Worm (Caenorhabditis elegans) whole organism, mixed stage, embryonic: Measurements from ENCODE around the gene cdc-25.4.

Source experiments
- M03D4.4 ChIP-seq: sonication (generic microtip); optimal IDR thresholded peaks from 2 replicates; lab custom pipeline; 2017; ENCODE audit warnings: mild to moderate bottlenecking, missing genetic modification characterization, missing compliant biosample characterization
- bed-3 ChIP-seq: fragments of 200-800 bp; sonication (Bioruptor generic); optimal IDR thresholded peaks from 3 replicates; lab custom pipeline; 2018; ENCODE audit warnings: mild to moderate bottlenecking, missing genetic modification characterization, moderate library complexity, missing compliant biosample characterization
- blmp-1 ChIP-seq: fragments of 150-350 bp; optimal IDR thresholded peaks from 2 replicates; lab custom pipeline; 2014; ENCODE audit warnings: missing biosample characterization, missing genetic modification characterization
- ceh-39 ChIP-seq: fragments of 150-350 bp; optimal IDR thresholded peaks from 2 replicates; lab custom pipeline; 2014; ENCODE audit warnings: missing biosample characterization, missing genetic modification characterization
- ceh-43 ChIP-seq: fragments of 200-800 bp; sonication (Bioruptor generic); optimal IDR thresholded peaks from 2 replicates; lab custom pipeline; 2018; ENCODE audit warnings: mild to moderate bottlenecking, missing genetic modification characterization, moderate library complexity, missing compliant biosample characterization
- ceh-83 ChIP-seq: fragments of 200-800 bp; sonication (Bioruptor generic); optimal IDR thresholded peaks from 2 replicates; lab custom pipeline; 2018; ENCODE audit warnings: mild to moderate bottlenecking, missing genetic modification characterization, missing compliant biosample characterization
- cnd-1 ChIP-seq: fragments of 200-800 bp; sonication (Bioruptor generic); optimal IDR thresholded peaks from 2 replicates; lab custom pipeline; 2018; ENCODE audit warnings: mild to moderate bottlenecking, missing genetic modification characterization, missing compliant biosample characterization
- drap-1 ChIP-seq: fragments of 200-800 bp; sonication (Bioruptor generic); optimal IDR thresholded peaks from 3 replicates; lab custom pipeline; 2018; ENCODE audit warnings: mild to moderate bottlenecking, missing genetic modification characterization, missing compliant biosample characterization
- elt-1 ChIP-seq: sonication (generic microtip); optimal IDR thresholded peaks from 2 replicates; lab custom pipeline; 2017; ENCODE audit warnings: missing genetic modification characterization, mild to moderate bottlenecking, missing compliant biosample characterization, antibody characterized with exemption, moderate library complexity, borderline replicate concordance; ENCODE audit not compliant: insufficient read depth
- elt-3 ChIP-seq: fragments of 150-350 bp; optimal IDR thresholded peaks from 2 replicates; lab custom pipeline; 2014; ENCODE audit warnings: missing biosample characterization, missing genetic modification characterization
- flh-1 ChIP-seq: fragments of 200-800 bp; sonication (Bioruptor generic); optimal IDR thresholded peaks from 2 replicates; lab custom pipeline; 2018; ENCODE audit warnings: mild to moderate bottlenecking, missing genetic modification characterization, moderate library complexity, missing compliant biosample characterization
- ham-2 ChIP-seq: fragments of 200-800 bp; sonication (Bioruptor generic); optimal IDR thresholded peaks from 2 replicates; lab custom pipeline; 2018; ENCODE audit warnings: mild to moderate bottlenecking, missing genetic modification characterization, missing compliant biosample characterization
- hlh-1 ChIP-seq: fragments of 150-350 bp; optimal IDR thresholded peaks from 2 replicates; lab custom pipeline; 2014; ENCODE audit warnings: missing biosample characterization, missing genetic modification reagents, missing genetic modification characterization
- lin-13 ChIP-seq: fragments of 150-350 bp; optimal IDR thresholded peaks from 2 replicates; lab custom pipeline; 2014; ENCODE audit warnings: missing biosample characterization, missing genetic modification characterization
- lin-32 ChIP-seq: fragments of 200-800 bp; sonication (Bioruptor generic); optimal IDR thresholded peaks from 2 replicates; lab custom pipeline; 2018; ENCODE audit warnings: mild to moderate bottlenecking, missing genetic modification characterization, missing compliant biosample characterization
- lsy-2 ChIP-seq: fragments of 150-350 bp; optimal IDR thresholded peaks from 2 replicates; lab custom pipeline; 2014; ENCODE audit warnings: missing biosample characterization, missing genetic modification characterization
- mab-5 ChIP-seq: fragments of 150-350 bp; optimal IDR thresholded peaks from 2 replicates; lab custom pipeline; 2014; ENCODE audit warnings: missing biosample characterization, missing genetic modification characterization
- mep-1 ChIP-seq: fragments of 150-350 bp; optimal IDR thresholded peaks from 2 replicates; lab custom pipeline; 2017; ENCODE audit warnings: missing biosample characterization, missing genetic modification reagents, missing genetic modification characterization, inconsistent platforms
- mls-2 ChIP-seq: sonication (generic microtip); optimal IDR thresholded peaks from 2 replicates; lab custom pipeline; 2016; ENCODE audit warnings: mild to moderate bottlenecking, missing genetic modification characterization, moderate library complexity, missing compliant biosample characterization
- nhr-2 ChIP-seq: fragments of 150-350 bp; optimal IDR thresholded peaks from 2 replicates; lab custom pipeline; 2014; ENCODE audit warnings: missing biosample characterization, missing genetic modification characterization
- nhr-237 ChIP-seq: fragments of 150-350 bp; optimal IDR thresholded peaks from 2 replicates; lab custom pipeline; 2014; ENCODE audit warnings: missing biosample characterization, missing genetic modification characterization
- nhr-28 ChIP-seq: fragments of 150-350 bp; optimal IDR thresholded peaks from 2 replicates; lab custom pipeline; 2014; ENCODE audit warnings: missing biosample characterization, missing genetic modification characterization
- nhr-76 ChIP-seq: sonication (generic microtip); optimal IDR thresholded peaks from 2 replicates; lab custom pipeline; 2017; ENCODE audit warnings: missing biosample characterization, missing genetic modification characterization
- pha-4 ChIP-seq: fragments of 150-350 bp; optimal IDR thresholded peaks from 2 replicates; lab custom pipeline; 2018; ENCODE audit warnings: missing biosample characterization, missing genetic modification reagents, missing genetic modification characterization
- sem-2 ChIP-seq: fragments of 200-800 bp; sonication (Bioruptor generic); optimal IDR thresholded peaks from 2 replicates; lab custom pipeline; 2018; ENCODE audit warnings: mild to moderate bottlenecking, missing genetic modification characterization, missing compliant biosample characterization
- snpc-4 ChIP-seq: fragments of 150-350 bp; optimal IDR thresholded peaks from 2 replicates; lab custom pipeline; 2014; ENCODE audit warnings: missing biosample characterization, missing genetic modification characterization
- sptf-1 ChIP-seq: sonication (generic microtip); optimal IDR thresholded peaks from 2 replicates; lab custom pipeline; 2017; ENCODE audit warnings: mild to moderate bottlenecking, missing genetic modification characterization, moderate library complexity, missing compliant biosample characterization
- tbx-8 ChIP-seq: fragments of 200-800 bp; sonication (Bioruptor generic); optimal IDR thresholded peaks from 2 replicates; lab custom pipeline; 2018; ENCODE audit warnings: mild to moderate bottlenecking, missing genetic modification characterization, moderate library complexity, missing compliant biosample characterization
- unc-120 ChIP-seq: sonication (generic microtip); optimal IDR thresholded peaks from 2 replicates; lab custom pipeline; 2017; ENCODE audit warnings: missing genetic modification characterization, missing compliant biosample characterization; ENCODE audit not compliant: poor library complexity, severe bottlenecking
- unc-39 ChIP-seq: fragments of 150-350 bp; optimal IDR thresholded peaks from 2 replicates; lab custom pipeline; 2014; ENCODE audit warnings: missing biosample characterization, missing genetic modification characterization
- zip-8 ChIP-seq: fragments of 150-350 bp; optimal IDR thresholded peaks from 2 replicates; lab custom pipeline; 2014; ENCODE audit warnings: missing biosample characterization, missing genetic modification characterization
- ztf-11 ChIP-seq: fragments of 150-350 bp; optimal IDR thresholded peaks from 2 replicates; lab custom pipeline; 2014; ENCODE audit warnings: missing biosample characterization, missing genetic modification characterization

The cdc-25.4 gene

DNA sequence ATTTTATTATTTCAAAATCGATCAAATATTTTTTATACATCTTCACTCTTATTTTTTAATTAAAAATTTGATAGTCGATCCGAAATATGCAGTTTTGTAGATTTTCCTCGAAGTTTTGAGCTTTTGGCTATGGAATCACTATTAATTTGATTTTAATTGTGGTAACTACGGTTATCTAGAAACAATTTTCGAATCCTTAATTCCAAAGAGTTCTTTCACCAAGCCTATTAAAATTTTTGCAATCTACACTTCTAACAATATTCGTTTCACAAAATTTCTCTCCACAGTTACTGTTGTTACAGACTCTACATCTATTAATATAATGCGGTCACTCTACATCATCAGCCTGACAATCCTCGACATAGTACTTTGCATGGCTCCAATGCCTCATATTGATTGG is 2.9 kb upstream of the cdc-25.4 start, which contains the start of gene R05H5.7:
Gene R05H5.7 (plus strand): TSS at position 301 of the 400 bp plus-strand sequence.
- TF ChIP-seq bed-3 (GFP tag; lab: Kevin White, UChicago) (no peak), lin-32 (GFP tag; lab: Kevin White, UChicago) (no peak), nhr-2 (no peak), M03D4.4 (no peak), ceh-43 (no peak), mab-5 (tag; lab: Kevin White, UChicago) (no peak), pha-4 (tag; lab: Kevin White, UChicago) (no peak), zip-8 (tag; lab: Kevin White, UChicago) (no peak), nhr-28 (no peak), tbx-8 (GFP tag; lab: Kevin White, UChicago) (no peak), unc-120 (tag; lab: Kevin White, UChicago) (no peak), lin-13 (tag; lab: Kevin White, UChicago) (no peak), unc-39 (tag; lab: Kevin White, UChicago) (no peak), flh-1 (GFP tag; lab: Kevin White, UChicago) (no peak), snpc-4 (tag; lab: Kevin White, UChicago) (no peak), elt-3 (tag; lab: Kevin White, UChicago) (no peak), elt-1 (tag; lab: Kevin White, UChicago) (no peak), mls-2 (tag; lab: Kevin White, UChicago) (no peak), ceh-39 (tag; lab: Kevin White, UChicago) (no peak)
- TF ChIP-seq, all 35 proteins: peak for 0

DNA sequence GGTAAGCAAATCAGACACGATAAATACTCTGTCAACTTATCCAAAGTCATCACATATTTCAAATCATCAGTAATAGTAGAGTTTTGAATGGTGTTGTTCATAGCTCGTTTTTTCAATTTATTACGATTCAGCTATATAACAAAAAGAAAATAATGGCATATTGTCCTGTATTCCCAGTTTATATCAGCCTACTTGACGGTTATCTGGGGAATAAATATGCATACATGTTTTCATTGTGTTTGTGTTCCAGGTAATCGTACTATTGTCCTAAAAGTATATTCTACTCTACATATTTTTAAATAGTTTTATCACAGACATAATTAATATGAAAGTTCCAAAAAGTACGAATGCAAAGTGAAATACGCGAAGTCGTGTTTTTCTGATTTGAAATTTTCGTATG is 1.5 kb downstream of the cdc-25.4 start, which contains the start of gene srd-2:
Gene srd-2 (minus strand): TSS at position 101 of the 400 bp plus-strand sequence.
- TF ChIP-seq ztf-11 (tag; lab: Kevin White, UChicago) (no peak), elt-3 (tag; lab: Kevin White, UChicago) (no peak)
- TF ChIP-seq, all 35 proteins: peak for 0

DNA sequence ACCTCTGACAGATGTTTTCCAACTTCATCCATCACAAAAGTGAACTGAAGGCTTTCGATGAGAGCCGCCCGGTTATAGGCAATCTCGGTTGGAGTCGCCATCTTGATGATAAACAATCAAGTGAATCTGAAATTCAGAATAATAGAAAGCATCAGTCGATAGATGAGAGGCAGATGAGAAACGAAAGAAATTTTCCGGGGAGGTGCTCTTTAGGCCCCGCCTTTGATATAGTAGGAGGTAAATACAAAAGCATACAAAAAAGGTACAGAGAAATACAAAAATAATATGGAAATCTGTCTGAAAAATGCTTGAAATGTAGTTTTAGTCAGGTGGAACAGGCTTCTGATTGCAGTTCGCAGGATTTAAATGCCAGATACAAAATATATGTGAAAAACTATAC is 6.6 kb downstream of the cdc-25.4 start, which contains the start of gene srd-1:
Gene srd-1 (minus strand): TSS at position 101 of the 400 bp plus-strand sequence.
- no peak for TF ChIP-seq nhr-28
- TF ChIP-seq unc-120 (tag; lab: Kevin White, UChicago) = no peak
- TF ChIP-seq elt-3 (tag; lab: Kevin White, UChicago) = no peak
- no peak for TF ChIP-seq ceh-43
- TF ChIP-seq zip-8 (tag; lab: Kevin White, UChicago) = no peak
- TF ChIP-seq nhr-76 (tag; lab: Kevin White, UChicago) = no peak
- TF ChIP-seq ztf-11 (tag; lab: Kevin White, UChicago) = no peak
- no peak for TF ChIP-seq lin-13 (tag; lab: Kevin White, UChicago)
- no peak for TF ChIP-seq ham-2 (GFP tag; lab: Kevin White, UChicago)
- TF ChIP-seq M03D4.4 = no peak
- no peak for TF ChIP-seq ceh-83
- no peak for TF ChIP-seq blmp-1
- no peak for TF ChIP-seq mep-1
- no peak for TF ChIP-seq snpc-4 (tag; lab: Kevin White, UChicago)
- TF ChIP-seq nhr-2 = no peak
- TF ChIP-seq bed-3 (GFP tag; lab: Kevin White, UChicago) = no peak
- no peak for TF ChIP-seq ceh-39 (tag; lab: Kevin White, UChicago)

DNA sequence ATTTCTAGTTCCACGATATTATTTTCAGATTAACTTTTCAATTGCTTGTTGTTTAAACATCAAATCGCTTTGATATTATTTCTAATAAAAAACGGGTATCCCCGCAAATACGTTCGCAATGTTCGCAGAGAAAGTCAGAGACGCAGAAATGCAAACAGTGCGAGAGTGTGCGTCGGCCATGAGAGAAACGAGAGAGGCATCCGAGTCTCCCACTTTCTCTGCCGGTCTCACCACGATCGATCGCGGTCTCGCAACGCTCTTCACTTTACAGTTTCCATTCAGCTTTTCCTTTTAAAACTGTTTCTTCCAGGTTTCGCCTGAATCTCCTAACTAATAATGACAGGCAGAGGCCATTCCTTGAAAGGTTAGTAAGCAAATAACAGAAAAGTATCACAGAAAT is 14.9 kb downstream of the cdc-25.4 start, which contains the start of gene F33H1.4:
Gene F33H1.4 (plus strand): TSS at position 311 of the 400 bp plus-strand sequence.
- TF ChIP-seq lsy-2 (peak; percentile 91), tbx-8 (GFP tag; lab: Kevin White, UChicago) (no peak), hlh-1 (tag; lab: Kevin White, UChicago) (peak; percentile 39), lin-13 (tag; lab: Kevin White, UChicago) (peak; percentile 85), nhr-237 (tag; lab: Kevin White, UChicago) (no peak), drap-1 (GFP tag; lab: Kevin White, UChicago) (no peak), bed-3 (GFP tag; lab: Kevin White, UChicago) (no peak), ham-2 (GFP tag; lab: Kevin White, UChicago) (no peak), mep-1 (no peak), blmp-1 (peak; percentile 75), unc-120 (tag; lab: Kevin White, UChicago) (no peak), elt-1 (tag; lab: Kevin White, UChicago) (no peak), sem-2 (no peak), ceh-43 (no peak), ceh-39 (tag; lab: Kevin White, UChicago) (peak; percentile 30), nhr-76 (tag; lab: Kevin White, UChicago) (no peak), sptf-1 (tag; lab: Kevin White, UChicago) (no peak), cnd-1 (no peak), snpc-4 (tag; lab: Kevin White, UChicago) (no peak), zip-8 (tag; lab: Kevin White, UChicago) (no peak), pha-4 (tag; lab: Kevin White, UChicago) (no peak), nhr-2 (no peak), mab-5 (tag; lab: Kevin White, UChicago) (no peak)
